Fruit fly (Drosophila melanogaster) whole organism, embryonic: ENCODE data around the gene CG3408.

Experiments
- Atf-2 ChIP-seq: fragments of 200-800 bp; sonication (Bioruptor generic); optimal IDR thresholded peaks from 2 replicates; lab custom pipeline; 2016; ENCODE audit warnings: missing biosample characterization, missing genetic modification characterization
- CG11560 ChIP-seq: fragments of 200-800 bp; sonication (Bioruptor generic); IDR thresholded peaks from 3 replicates; pipeline ENCODE4 v1.3.6; 2022; ENCODE audit warnings: missing biosample characterization, missing genetic modification characterization
- CG12299 ChIP-seq: fragments of 200-800 bp; sonication (Bioruptor generic); optimal IDR thresholded peaks from 2 replicates; lab custom pipeline; 2018; ENCODE audit warnings: missing biosample characterization, mild to moderate bottlenecking, missing genetic modification characterization
- CG14710 ChIP-seq: fragments of 200-800 bp; sonication (Bioruptor generic); optimal IDR thresholded peaks from 3 replicates; lab custom pipeline; 2019; ENCODE audit warnings: missing biosample characterization, mild to moderate bottlenecking, missing genetic modification characterization, moderate library complexity
- CG17361 ChIP-seq: fragments of 200-800 bp; sonication (Bioruptor generic); IDR thresholded peaks from 3 replicates; pipeline ENCODE4 v1.3.6; 2022; ENCODE audit warnings: missing biosample characterization, missing genetic modification characterization
- CG6175 ChIP-seq: fragments of 200-800 bp; sonication (Bioruptor generic); IDR thresholded peaks from 3 replicates; pipeline ENCODE4 v1.3.6; 2022; ENCODE audit warnings: missing biosample characterization, missing genetic modification characterization
- Dfd ChIP-seq, 2 experiments: fragments of >200 bp; optimal IDR thresholded peaks; 2 replicates each; lab custom pipeline; 2017; ENCODE audit warnings: missing biosample characterization in 2 of 2, missing genetic modification characterization in 2 of 2
- Nf-YA ChIP-seq: fragments of 200-800 bp; sonication (Bioruptor generic); IDR thresholded peaks from 2 replicates; pipeline ENCODE4 v1.3.6; 2022; ENCODE audit warnings: missing biosample characterization, missing genetic modification characterization
- bbx ChIP-seq: fragments of 200-800 bp; sonication (Bioruptor generic); IDR thresholded peaks from 2 replicates; pipeline ENCODE4 v1.3.6; 2022; ENCODE audit warnings: missing biosample characterization, missing genetic modification characterization; ENCODE audit not compliant: partially characterized antibody
- chif ChIP-seq, 2 experiments: fragments of 200-800 bp; sonication (Bioruptor generic); optimal IDR thresholded peaks; 3 replicates each; lab custom pipeline; 2016; ENCODE audit warnings: missing biosample characterization in 2 of 2, missing genetic modification characterization in 2 of 2
- gt ChIP-seq: fragments of 200-800 bp; sonication (Bioruptor generic); IDR thresholded peaks from 2 replicates; pipeline ENCODE4 v1.3.6; 2022; ENCODE audit warnings: missing biosample characterization, missing genetic modification characterization
- hth ChIP-seq: fragments of >200 bp; optimal IDR thresholded peaks from 2 replicates; lab custom pipeline; 2017; ENCODE audit warnings: inconsistent platforms
- salm ChIP-seq: fragments of 200-800 bp; sonication (Bioruptor generic); optimal IDR thresholded peaks from 2 replicates; lab custom pipeline; 2018; ENCODE audit warnings: missing biosample characterization, mild to moderate bottlenecking, missing genetic modification characterization
- yki ChIP-seq: fragments of >200 bp; optimal IDR thresholded peaks from 3 replicates; lab custom pipeline; 2018

DNA sequence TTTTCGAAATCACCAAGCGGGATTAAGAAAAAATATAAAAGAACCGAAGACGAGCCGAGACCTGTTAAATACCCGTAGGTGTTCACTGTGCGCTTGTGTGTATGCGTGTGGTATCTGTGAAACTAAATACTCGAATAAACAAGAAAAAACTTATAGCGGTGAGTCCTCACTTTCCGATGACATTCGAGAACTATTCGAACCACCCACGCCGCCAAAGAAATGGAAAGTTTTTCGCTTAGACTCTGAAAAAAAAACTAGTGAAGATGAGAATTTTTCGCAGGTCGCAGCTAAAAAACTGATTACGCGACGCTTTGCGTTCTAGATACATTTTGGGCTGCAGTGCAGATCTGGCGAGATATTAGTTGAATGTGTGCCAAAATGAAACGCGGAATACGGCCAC, 38.5 kb upstream of the CG3408 start:
- TF ChIP-seq bbx (no peak), CG12299 (tag; lab: Kevin White, UChicago) (no peak), Atf-2 (GFP tag; lab: Kevin White, UChicago) (no peak), gt (GFP tag; lab: Robert Waterston, UW) (no peak), hth (lab: Kevin White, UChicago) (no peak), Nf-YA (GFP tag; lab: Robert Waterston, UW) (no peak), salm (tag; lab: Kevin White, UChicago) (no peak), CG14710 (tag; lab: Kevin White, UChicago) (no peak), CG17361 (GFP tag; lab: Robert Waterston, UW) (no peak), chif (GFP tag; optimal IDR thresholded peaks at IDR 0.05; lab: Kevin White, UChicago) (no peak), CG11560 (tag; lab: Robert Waterston, UW) (no peak), CG6175 (GFP tag; lab: Robert Waterston, UW) (no peak), yki (lab: Kevin White, UChicago) (no peak), Dfd (GFP tag; optimal IDR thresholded peaks at IDR 0.05; lab: Kevin White, UChicago) (no peak)
